Worm (Caenorhabditis elegans) whole organism, L4/young adult: ENCODE measurements around the gene F35H10.5.

Source experiments
- W03F9.2 ChIP-seq: fragments of 150-350 bp; optimal IDR thresholded peaks from 2 replicates; lab custom pipeline; 2014; ENCODE audit warnings: missing biosample characterization, missing genetic modification characterization
- dao-5 ChIP-seq: sonication (generic microtip); optimal IDR thresholded peaks from 2 replicates; lab custom pipeline; 2016; ENCODE audit warnings: missing genotype, missing genetic modification characterization, moderate library complexity, missing compliant biosample characterization

- TF ChIP-seq dao-5: peak; percentile 50
- no peak for TF ChIP-seq W03F9.2 (tag; lab: Kevin White, UChicago)
These were observed 39.5 kb upstream of the F35H10.5 start, which contains the start of gene vit-6 for ce11 chrIV:8260848-8261638.
